Fruit fly (Drosophila melanogaster) whole organism, embryonic: ENCODE data around the gene CG32642.

Source experiments
- Atf-2 ChIP-seq: fragments of 200-800 bp; sonication (Bioruptor generic); optimal IDR thresholded peaks from 2 replicates; lab custom pipeline; 2016; ENCODE audit warnings: missing biosample characterization, missing genetic modification characterization
- CG12155 ChIP-seq: fragments of 200-800 bp; sonication (Bioruptor generic); optimal IDR thresholded peaks from 3 replicates; lab custom pipeline; 2016; ENCODE audit warnings: missing biosample characterization, missing genetic modification characterization
- CG2202 ChIP-seq: fragments of 200-800 bp; sonication (Bioruptor generic); optimal IDR thresholded peaks from 2 replicates; lab custom pipeline; 2018; ENCODE audit warnings: missing biosample characterization, mild to moderate bottlenecking, missing genetic modification characterization
- CG4617 ChIP-seq: fragments of 200-800 bp; sonication (Bioruptor generic); optimal IDR thresholded peaks from 3 replicates; lab custom pipeline; 2016; ENCODE audit warnings: missing biosample characterization, missing genetic modification characterization, borderline replicate concordance
- CG6654 ChIP-seq: fragments of 200-800 bp; sonication (Bioruptor generic); optimal IDR thresholded peaks from 2 replicates; lab custom pipeline; 2017; ENCODE audit warnings: missing biosample characterization, mild to moderate bottlenecking, missing genetic modification characterization
- Kr ChIP-seq: fragments of 200-800 bp; sonication (Bioruptor generic); optimal IDR thresholded peaks from 2 replicates; lab custom pipeline; 2017; ENCODE audit warnings: missing biosample characterization, mild to moderate bottlenecking, missing genetic modification characterization
- ash1 ChIP-seq: fragments of 200-800 bp; sonication (Bioruptor generic); optimal IDR thresholded peaks from 2 replicates; lab custom pipeline; 2018; ENCODE audit warnings: missing biosample characterization, mild to moderate bottlenecking, missing genetic modification characterization
- bbx ChIP-seq: fragments of 200-800 bp; sonication (Bioruptor generic); IDR thresholded peaks from 2 replicates; pipeline ENCODE4 v1.3.6; 2022; ENCODE audit warnings: missing biosample characterization, missing genetic modification characterization; ENCODE audit not compliant: partially characterized antibody
- sens-2 ChIP-seq: fragments of 200-800 bp; sonication (Bioruptor generic); IDR thresholded peaks from 2 replicates; pipeline ENCODE4 v1.3.6; 2022; ENCODE audit warnings: missing biosample characterization, missing genetic modification characterization

The CG32642 gene

DNA sequence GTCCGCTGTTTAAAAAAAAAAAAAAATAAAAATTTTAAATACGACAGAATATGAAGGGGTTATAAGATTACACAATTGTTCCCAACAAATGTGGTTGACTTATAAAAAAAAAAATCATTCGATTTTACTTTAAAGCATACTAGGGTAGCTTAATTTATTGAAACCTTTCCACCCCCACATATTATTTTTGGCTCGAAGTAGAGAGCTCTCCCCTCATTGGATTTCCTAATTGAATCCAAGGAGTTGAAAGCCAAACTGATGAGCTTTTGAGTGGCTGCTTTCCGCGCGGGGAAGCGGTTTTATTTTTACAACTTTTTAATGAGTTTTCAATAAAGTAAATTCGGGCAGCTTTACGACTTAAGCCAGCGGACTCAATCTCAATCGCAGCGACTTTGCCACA, 45.8 kb downstream of the CG32642 start, which contains the start of gene CG15719:
TSS of gene CG15719 (minus strand) at position 101 of the 400 bp plus-strand sequence.
- TF ChIP-seq ash1 (GFP tag; lab: Kevin White, UChicago), result no peak
- no peak for TF ChIP-seq CG2202 (tag; lab: Kevin White, UChicago)
- TF ChIP-seq bbx, result no peak
- TF ChIP-seq CG4617, result no peak
- no peak for TF ChIP-seq CG6654 (GFP tag; lab: Kevin White, UChicago)
- no peak for TF ChIP-seq CG12155
- no peak for TF ChIP-seq Kr (GFP tag; lab: Kevin White, UChicago)
- no peak for TF ChIP-seq sens-2 (GFP tag; lab: Robert Waterston, UW)
- no peak for TF ChIP-seq Atf-2 (GFP tag; lab: Kevin White, UChicago)
- TF ChIP-seq, all 482 proteins: peak for 0
